In genomic region chr4:332268-332667, dm6 we compare ENCODE assay signal across 2 fruit fly cellular contexts.
TF ChIP-seq lines count a peak whose summit lies in the region.

No protein-coding gene starts in this region.

- TF ChIP-seq CTCF in whole organism, embryonic (GFP tag; optimal IDR thresholded peaks at IDR 0.05; lab: Kevin White, UChicago) = no peak

TF ChIP-seq in whole organism, embryonic, 481 proteins besides CTCF, POLR2A, EP300 and RAD21:
- TF ChIP-seq CG2199 (GFP tag; IDR thresholded peaks at IDR 0.05; lab: Robert Waterston, UW) (0 out of 3 replicates have a peak, but pooled peaks have one; percentile 9), ssp (GFP tag; IDR thresholded peaks at IDR 0.05; lab: Robert Waterston, UW) (no peak), CG18262 (tag; optimal IDR thresholded peaks at IDR 0.05; lab: Kevin White, UChicago) (no peak), D19B (GFP tag; optimal IDR thresholded peaks at IDR 0.05; lab: Kevin White, UChicago) (peak; percentile 5)

TF ChIP-seq in whole organism, wandering third instar larva, 38 proteins besides CTCF, POLR2A, EP300 and RAD21:
- TF ChIP-seq Rel (GFP tag; optimal IDR thresholded peaks at IDR 0.05; lab: Kevin White, UChicago) (no peak), Rel (tag; optimal IDR thresholded peaks at IDR 0.05; lab: Kevin White, UChicago) (no peak), Hnf4 (GFP tag; optimal IDR thresholded peaks at IDR 0.05; lab: Kevin White, UChicago) (no peak), Hr78 (GFP tag; optimal IDR thresholded peaks at IDR 0.05; lab: Kevin White, UChicago) (no peak), lola (GFP tag; optimal IDR thresholded peaks at IDR 0.05; lab: Kevin White, UChicago) (no peak), Dfd (GFP tag; optimal IDR thresholded peaks at IDR 0.05; lab: Kevin White, UChicago) (peak; percentile 94), br (GFP tag; optimal IDR thresholded peaks at IDR 0.05; lab: Kevin White, UChicago) (no peak), N (GFP tag; optimal IDR thresholded peaks at IDR 0.05; lab: Kevin White, UChicago) (no peak), pan (optimal IDR thresholded peaks at IDR 0.05; lab: Kevin White, UChicago) (no peak)

Comparison
In these comparisons a context has a peak if more than half of its experiments do, and no peak if none do; other contexts are left out.
1. Of the 10 proteins assayed by ChIP-seq in both whole organism, embryonic and whole organism, wandering third instar larva: peak only in whole organism, embryonic: none; only in whole organism, wandering third instar larva: Dfd; in both: none; in neither: 9.